Fruit fly (Drosophila melanogaster) whole organism, prepupa: ENCODE measurements around the gene CG13794.

Experiments
- Blimp-1 ChIP-seq: fragments of 200-800 bp; sonication (Bioruptor generic); optimal IDR thresholded peaks from 3 replicates; lab custom pipeline; 2017; ENCODE audit warnings: missing biosample characterization, missing genetic modification characterization, mild to moderate bottlenecking, moderate library complexity, missing genetic modification reagents
- CG10669 ChIP-seq: fragments of 200-800 bp; sonication (Bioruptor generic); optimal IDR thresholded peaks from 3 replicates; lab custom pipeline; 2018; ENCODE audit warnings: missing biosample characterization, mild to moderate bottlenecking, missing genetic modification characterization, moderate library complexity
- CG15336 ChIP-seq: fragments of 200-800 bp; sonication (Bioruptor generic); IDR thresholded peaks from 2 replicates; pipeline ENCODE4 v1.3.6; 2022; ENCODE audit warnings: missing biosample characterization, missing genetic modification characterization
- CG32006 ChIP-seq: fragments of 200-800 bp; sonication (Bioruptor generic); optimal IDR thresholded peaks from 3 replicates; lab custom pipeline; 2017; ENCODE audit warnings: missing biosample characterization, mild to moderate bottlenecking, missing genetic modification characterization
- CG7368 ChIP-seq: fragments of 200-800 bp; sonication (Bioruptor generic); optimal IDR thresholded peaks from 3 replicates; lab custom pipeline; 2016; ENCODE audit warnings: missing biosample characterization, missing genetic modification characterization
- CG8119 ChIP-seq: fragments of 200-800 bp; sonication (Bioruptor generic); IDR thresholded peaks from 3 replicates; pipeline ENCODE4 v1.3.6; 2022; ENCODE audit warnings: missing biosample characterization, missing genetic modification characterization
- Ets96B ChIP-seq: fragments of 200-800 bp; optimal IDR thresholded peaks from 2 replicates; lab custom pipeline; 2019; ENCODE audit warnings: missing biosample characterization, mild to moderate bottlenecking, missing genetic modification characterization, moderate library complexity
- Hr39 ChIP-seq: fragments of 200-800 bp; sonication (Bioruptor generic); optimal IDR thresholded peaks from 2 replicates; lab custom pipeline; 2016; ENCODE audit warnings: missing biosample characterization, missing genetic modification characterization
- Sox14 ChIP-seq: fragments of 200-800 bp; sonication (Bioruptor generic); optimal IDR thresholded peaks from 3 replicates; lab custom pipeline; 2016; ENCODE audit warnings: missing biosample characterization, missing genetic modification characterization
- Sox15 ChIP-seq: fragments of 200-800 bp; sonication (Bioruptor generic); optimal IDR thresholded peaks from 3 replicates; lab custom pipeline; 2016; ENCODE audit warnings: missing biosample characterization, missing genetic modification characterization
- achi ChIP-seq: fragments of 200-800 bp; sonication (Bioruptor generic); optimal IDR thresholded peaks from 3 replicates; lab custom pipeline; 2016; ENCODE audit warnings: missing biosample characterization, missing genetic modification characterization
- eg ChIP-seq: fragments of 200-800 bp; sonication (Bioruptor generic); IDR thresholded peaks from 3 replicates; pipeline ENCODE4 v1.3.6; 2022; ENCODE audit warnings: missing biosample characterization, missing genetic modification characterization
- salr ChIP-seq, 2 experiments: fragments of 200-800 bp; sonication (Bioruptor generic); optimal IDR thresholded peaks; 3 replicates each; lab custom pipeline; 2016 to 2018; ENCODE audit warnings: missing biosample characterization in 2 of 2, missing genetic modification characterization in 2 of 2, mild to moderate bottlenecking in 1 of 2

- TF ChIP-seq achi (GFP tag; lab: Kevin White, UChicago) (no peak), salr (GFP tag; optimal IDR thresholded peaks at IDR 0.05; lab: Kevin White, UChicago) (no peak), Sox15 (GFP tag; lab: Kevin White, UChicago) (no peak), CG32006 (GFP tag; lab: Kevin White, UChicago) (no peak), Blimp-1 (GFP tag; lab: Kevin White, UChicago) (no peak), CG7368 (GFP tag; lab: Kevin White, UChicago) (no peak), CG10669 (GFP tag; lab: Kevin White, UChicago) (no peak), Hr39 (GFP tag; lab: Kevin White, UChicago) (no peak), CG15336 (GFP tag; lab: Robert Waterston, UW) (no peak), eg (GFP tag; lab: Robert Waterston, UW) (no peak), Ets96B (no peak), Sox14 (GFP tag; lab: Kevin White, UChicago) (no peak), CG8119 (GFP tag; lab: Robert Waterston, UW) (no peak)
These were observed 46.9 kb downstream of the CG13794 start for dm6 chr2L:7675754-7676178.
